Fruit fly (Drosophila melanogaster) whole organism, embryonic: Measurements from ENCODE around the gene Ubi-p5E.

ENCODE experiments used
- Antp ChIP-seq: fragments of 200-800 bp; sonication (Bioruptor generic); optimal IDR thresholded peaks from 3 replicates; lab custom pipeline; 2016; ENCODE audit warnings: missing biosample characterization, missing genetic modification characterization
- B-H2 ChIP-seq: fragments of 200-800 bp; sonication (Bioruptor generic); optimal IDR thresholded peaks from 2 replicates; lab custom pipeline; 2018; ENCODE audit warnings: missing biosample characterization, mild to moderate bottlenecking, missing genetic modification characterization
- C15 ChIP-seq: fragments of 200-800 bp; sonication (Bioruptor generic); IDR thresholded peaks from 3 replicates; pipeline ENCODE4 v1.3.6; 2022; ENCODE audit warnings: missing biosample characterization, missing genetic modification characterization
- CG10979 ChIP-seq: fragments of 200-800 bp; sonication (Bioruptor generic); optimal IDR thresholded peaks from 2 replicates; lab custom pipeline; 2018; ENCODE audit warnings: missing biosample characterization, mild to moderate bottlenecking, missing genetic modification characterization, moderate library complexity
- CG12219 ChIP-seq: fragments of 200-800 bp; sonication (Bioruptor generic); optimal IDR thresholded peaks from 3 replicates; lab custom pipeline; 2018; ENCODE audit warnings: missing biosample characterization, mild to moderate bottlenecking, missing genetic modification characterization
- CG1233 ChIP-seq: fragments of 200-800 bp; sonication (Bioruptor generic); optimal IDR thresholded peaks from 4 replicates; lab custom pipeline; 2018; ENCODE audit warnings: missing biosample characterization, mild to moderate bottlenecking, missing genetic modification characterization
- CG13287 ChIP-seq: fragments of 200-800 bp; sonication (Bioruptor generic); IDR thresholded peaks from 2 replicates; pipeline ENCODE4 v1.3.6; 2022; ENCODE audit warnings: missing biosample characterization, missing genetic modification characterization; ENCODE audit not compliant: partially characterized antibody
- CG13296 ChIP-seq: fragments of 200-800 bp; sonication (Bioruptor generic); optimal IDR thresholded peaks from 3 replicates; lab custom pipeline; 2018; ENCODE audit warnings: missing biosample characterization, mild to moderate bottlenecking, missing genetic modification characterization
- CG13894 ChIP-seq: fragments of 200-800 bp; sonication (Bioruptor generic); optimal IDR thresholded peaks from 3 replicates; lab custom pipeline; 2018; ENCODE audit warnings: missing biosample characterization, mild to moderate bottlenecking, missing genetic modification characterization, moderate library complexity
- CG17385 ChIP-seq: fragments of 200-800 bp; sonication (Bioruptor generic); optimal IDR thresholded peaks from 3 replicates; lab custom pipeline; 2018; ENCODE audit warnings: missing biosample characterization, mild to moderate bottlenecking, missing genetic modification characterization
- CG18262 ChIP-seq: fragments of 200-800 bp; optimal IDR thresholded peaks from 3 replicates; lab custom pipeline; 2019; ENCODE audit warnings: missing biosample characterization, mild to moderate bottlenecking, missing genetic modification characterization, moderate library complexity
- CG2120 ChIP-seq: fragments of 200-800 bp; sonication (Bioruptor generic); optimal IDR thresholded peaks from 3 replicates; lab custom pipeline; 2016; ENCODE audit warnings: missing biosample characterization, missing genetic modification characterization
- CG2129 ChIP-seq: fragments of 200-800 bp; sonication (Bioruptor generic); IDR thresholded peaks from 2 replicates; pipeline ENCODE4 v1.3.6; 2022; ENCODE audit warnings: missing biosample characterization, missing genetic modification characterization; ENCODE audit not compliant: partially characterized antibody
- CG2712 ChIP-seq: fragments of 200-800 bp; optimal IDR thresholded peaks from 3 replicates; lab custom pipeline; 2019; ENCODE audit warnings: missing biosample characterization, mild to moderate bottlenecking, missing genetic modification characterization, moderate library complexity
- CG34376 ChIP-seq: fragments of 200-800 bp; sonication (Bioruptor generic); optimal IDR thresholded peaks from 2 replicates; lab custom pipeline; 2018; ENCODE audit warnings: missing biosample characterization, mild to moderate bottlenecking, missing genetic modification characterization
- CG4617 ChIP-seq: fragments of 200-800 bp; sonication (Bioruptor generic); optimal IDR thresholded peaks from 3 replicates; lab custom pipeline; 2016; ENCODE audit warnings: missing biosample characterization, missing genetic modification characterization, borderline replicate concordance
- CG6791 ChIP-seq: fragments of 200-800 bp; sonication (Bioruptor generic); IDR thresholded peaks from 3 replicates; pipeline ENCODE4 v1.3.6; 2022; ENCODE audit warnings: missing biosample characterization, missing genetic modification characterization; ENCODE audit not compliant: partially characterized antibody
- CG7271 ChIP-seq: fragments of 200-800 bp; sonication (Bioruptor generic); optimal IDR thresholded peaks from 2 replicates; lab custom pipeline; 2018; ENCODE audit warnings: missing biosample characterization, mild to moderate bottlenecking, missing genetic modification characterization, moderate library complexity
- CG7556 ChIP-seq: fragments of 200-800 bp; sonication (Bioruptor generic); optimal IDR thresholded peaks from 2 replicates; lab custom pipeline; 2017; ENCODE audit warnings: missing biosample characterization, mild to moderate bottlenecking, missing genetic modification characterization
- CG7928 ChIP-seq: fragments of 200-800 bp; sonication (Bioruptor generic); optimal IDR thresholded peaks from 2 replicates; lab custom pipeline; 2017; ENCODE audit warnings: missing biosample characterization, mild to moderate bottlenecking, missing genetic modification characterization
- D ChIP-seq, 2 experiments: fragments of 200-800 bp in 1 of 2; fragments of >200 bp in 1 of 2; sonication (Bioruptor generic) in 1 of 2; optimal IDR thresholded peaks; 2 replicates in 1 of 2; 3 replicates in 1 of 2; lab custom pipeline; 2017; ENCODE audit warnings: mild to moderate bottlenecking in 1 of 2, missing biosample characterization in 1 of 2, missing genetic modification characterization in 1 of 2, missing genetic modification reagents in 1 of 2
- Deaf1 ChIP-seq: fragments of 200-800 bp; optimal IDR thresholded peaks from 3 replicates; lab custom pipeline; 2019; ENCODE audit warnings: missing biosample characterization, mild to moderate bottlenecking, missing genetic modification characterization, moderate library complexity
- Dek ChIP-seq: fragments of 200-800 bp; sonication (Bioruptor generic); optimal IDR thresholded peaks from 3 replicates; lab custom pipeline; 2019; ENCODE audit warnings: missing biosample characterization, mild to moderate bottlenecking, missing genetic modification characterization, moderate library complexity
- ERR ChIP-seq: fragments of 200-800 bp; sonication (Bioruptor generic); optimal IDR thresholded peaks from 2 replicates; lab custom pipeline; 2016; ENCODE audit warnings: missing biosample characterization, missing genetic modification characterization
- Ets65A ChIP-seq: fragments of 200-800 bp; sonication (Bioruptor generic); peaks from one replicate; lab custom pipeline; 2016; ENCODE audit warnings: missing biosample characterization, missing genetic modification characterization
- Oaz ChIP-seq: fragments of 200-800 bp; sonication (Bioruptor generic); IDR thresholded peaks from 2 replicates; pipeline ENCODE4 v1.3.6; 2022; ENCODE audit warnings: missing biosample characterization, missing genetic modification characterization
- Oli ChIP-seq: fragments of 200-800 bp; sonication (Bioruptor generic); optimal IDR thresholded peaks from 2 replicates; lab custom pipeline; 2018; ENCODE audit warnings: missing biosample characterization, mild to moderate bottlenecking, missing genetic modification characterization, moderate library complexity
- Side ChIP-seq: fragments of 200-800 bp; sonication (Bioruptor generic); optimal IDR thresholded peaks from 2 replicates; lab custom pipeline; 2016; ENCODE audit warnings: missing biosample characterization, missing genetic modification characterization
- Sox100B ChIP-seq: fragments of 200-800 bp; sonication (Bioruptor generic); optimal IDR thresholded peaks from 3 replicates; lab custom pipeline; 2018; ENCODE audit warnings: missing biosample characterization, mild to moderate bottlenecking, missing genetic modification characterization
- Sox102F ChIP-seq: fragments of 200-800 bp; sonication (Bioruptor generic); optimal IDR thresholded peaks from 2 replicates; lab custom pipeline; 2018; ENCODE audit warnings: missing biosample characterization, mild to moderate bottlenecking, missing genetic modification characterization, moderate library complexity
- Sry-δ ChIP-seq: fragments of 200-800 bp; sonication (Bioruptor generic); optimal IDR thresholded peaks from 2 replicates; lab custom pipeline; 2016; ENCODE audit warnings: missing biosample characterization, missing genetic modification characterization
- Xrp1 ChIP-seq: fragments of 200-800 bp; sonication (Bioruptor generic); IDR thresholded peaks from 2 replicates; pipeline ENCODE4 v1.3.6; 2022; ENCODE audit warnings: missing biosample characterization, missing genetic modification characterization
- amos ChIP-seq: fragments of 200-800 bp; sonication (Bioruptor generic); IDR thresholded peaks from 2 replicates; pipeline ENCODE4 v1.3.6; 2022; ENCODE audit warnings: missing biosample characterization, missing genetic modification characterization; ENCODE audit not compliant: partially characterized antibody
- az2 ChIP-seq: fragments of 200-800 bp; sonication (Bioruptor generic); optimal IDR thresholded peaks from 3 replicates; lab custom pipeline; 2016; ENCODE audit warnings: missing biosample characterization, missing genetic modification characterization
- da ChIP-seq: fragments of 200-800 bp; sonication (Bioruptor generic); optimal IDR thresholded peaks from 2 replicates; lab custom pipeline; 2016; ENCODE audit warnings: missing biosample characterization, missing genetic modification characterization
- gro ChIP-seq: fragments of 200-800 bp; sonication (Bioruptor generic); optimal IDR thresholded peaks from 2 replicates; lab custom pipeline; 2016; ENCODE audit warnings: missing biosample characterization, missing genetic modification characterization
- hbn ChIP-seq: fragments of 200-800 bp; sonication (Bioruptor generic); IDR thresholded peaks from 2 replicates; pipeline ENCODE4 v1.3.6; 2022; ENCODE audit warnings: missing biosample characterization, missing genetic modification characterization; ENCODE audit not compliant: partially characterized antibody
- ind ChIP-seq: fragments of 200-800 bp; sonication (Bioruptor generic); optimal IDR thresholded peaks from 3 replicates; lab custom pipeline; 2016; ENCODE audit warnings: missing biosample characterization, missing genetic modification characterization
- luna ChIP-seq: fragments of 200-800 bp; sonication (Bioruptor generic); optimal IDR thresholded peaks from 2 replicates; lab custom pipeline; 2016; ENCODE audit warnings: missing biosample characterization, missing genetic modification characterization
- nerfin-2 ChIP-seq: fragments of 200-800 bp; sonication (Bioruptor generic); IDR thresholded peaks from 2 replicates; pipeline ENCODE4 v1.3.6; 2022; ENCODE audit warnings: missing biosample characterization, missing genetic modification characterization; ENCODE audit not compliant: partially characterized antibody
- pros ChIP-seq: fragments of 200-800 bp; sonication (Bioruptor generic); optimal IDR thresholded peaks from 3 replicates; lab custom pipeline; 2019; ENCODE audit warnings: missing biosample characterization, mild to moderate bottlenecking, missing genetic modification characterization, moderate library complexity
- sens ChIP-seq: fragments of 200-800 bp; sonication (Bioruptor generic); peaks from one replicate; lab custom pipeline; 2016; ENCODE audit warnings: missing biosample characterization, missing genetic modification characterization
- seq ChIP-seq: fragments of 200-800 bp; sonication (Bioruptor generic); IDR thresholded peaks from 2 replicates; pipeline ENCODE4 v1.3.6; 2022; ENCODE audit warnings: missing biosample characterization, missing genetic modification characterization
- so ChIP-seq: fragments of 200-800 bp; sonication (Bioruptor generic); IDR thresholded peaks from 3 replicates; pipeline ENCODE4 v1.3.6; 2022; ENCODE audit warnings: missing biosample characterization, missing genetic modification characterization
- tap ChIP-seq: fragments of 200-800 bp; optimal IDR thresholded peaks from 3 replicates; lab custom pipeline; 2019; ENCODE audit warnings: missing biosample characterization, mild to moderate bottlenecking, missing genetic modification characterization, moderate library complexity
- tin ChIP-seq: fragments of 200-800 bp; sonication (Bioruptor generic); optimal IDR thresholded peaks from 3 replicates; lab custom pipeline; 2016; ENCODE audit warnings: missing biosample characterization, missing genetic modification characterization
- usp ChIP-seq: fragments of >200 bp; optimal IDR thresholded peaks from 2 replicates; lab custom pipeline; 2017; ENCODE audit warnings: missing biosample characterization, missing genetic modification characterization
- vnd ChIP-seq: fragments of 200-800 bp; sonication (Bioruptor generic); IDR thresholded peaks from 3 replicates; pipeline ENCODE4 v1.3.6; 2022; ENCODE audit warnings: missing biosample characterization, missing genetic modification characterization; ENCODE audit not compliant: partially characterized antibody
- vvl ChIP-seq: fragments of 200-800 bp; sonication (Bioruptor generic); IDR thresholded peaks from 2 replicates; pipeline ENCODE4 v1.3.6; 2022; ENCODE audit warnings: missing biosample characterization, missing genetic modification characterization
- wdn ChIP-seq: fragments of 200-800 bp; sonication (Bioruptor generic); IDR thresholded peaks from 2 replicates; pipeline ENCODE4 v1.3.6; 2022; ENCODE audit warnings: missing biosample characterization, missing genetic modification characterization

Ubi-p5E gene

dm6 chrX:6291083-6291699 lies 11.7 kb upstream of the Ubi-p5E start, which contains the start of the genes Rpt4 and mldr (continued):
- TF ChIP-seq Antp (GFP tag; lab: Kevin White, UChicago) (no peak), CG6791 (peak; percentile 43; the same call in 1 of the 3 replicates), CG12219 (no peak), Dek (tag; lab: Kevin White, UChicago) (no peak), B-H2 (GFP tag; lab: Kevin White, UChicago) (no peak), Sox100B (no peak), Oaz (GFP tag; lab: Robert Waterston, UW) (no peak), usp (GFP tag; lab: Kevin White, UChicago) (no peak), nerfin-2 (GFP tag; lab: Robert Waterston, UW) (no peak), Side (no peak), seq (GFP tag; lab: Robert Waterston, UW) (no peak), CG7271 (no peak), ind (no peak), CG2712 (tag; lab: Kevin White, UChicago) (peak; percentile 18), so (GFP tag; lab: Robert Waterston, UW) (no peak), CG13296 (GFP tag; lab: Kevin White, UChicago) (no peak), tap (tag; lab: Kevin White, UChicago) (no peak), amos (GFP tag; lab: Robert Waterston, UW) (peak; percentile 14; the same call in 1 of the 2 replicates), CG13287 (GFP tag; lab: Robert Waterston, UW) (peak; percentile 55; the same call in 1 of the 2 replicates), CG7928 (GFP tag; lab: Kevin White, UChicago) (peak; percentile 38), CG4617 (GFP tag; lab: Kevin White, UChicago) (peak; percentile 95), CG13894 (tag; lab: Kevin White, UChicago) (no peak), Ets65A (GFP tag; lab: Kevin White, UChicago) (no peak), CG2129 (GFP tag; lab: Robert Waterston, UW) (no peak), hbn (no peak), wdn (no peak), Sox102F (GFP tag; lab: Kevin White, UChicago) (no peak), vnd (GFP tag; lab: Robert Waterston, UW) (no peak), Sry-δ (GFP tag; lab: Kevin White, UChicago) (peak; percentile 30)

- TF ChIP-seq C15 (GFP tag; lab: Robert Waterston, UW) (no peak), CG17385 (GFP tag; lab: Kevin White, UChicago) (no peak), da (no peak), sens (GFP tag; lab: Kevin White, UChicago) (peak; percentile 77), luna (GFP tag; lab: Kevin White, UChicago) (peak; percentile 15), Xrp1 (GFP tag; lab: Robert Waterston, UW) (no peak), pros (no peak), ERR (peak; percentile 48), Deaf1 (tag; lab: Kevin White, UChicago) (peak; percentile 65), CG7271 (peak; percentile 26), Oli (tag; lab: Kevin White, UChicago) (no peak), CG1233 (GFP tag; lab: Kevin White, UChicago) (no peak), CG34376 (GFP tag; lab: Kevin White, UChicago) (peak; percentile 47), CG2712 (tag; lab: Kevin White, UChicago) (peak; percentile 55), gro (GFP tag; lab: Kevin White, UChicago) (peak; percentile 48), CG7556 (no peak), vvl (GFP tag; lab: Robert Waterston, UW) (peak; percentile 72), CG18262 (tag; lab: Kevin White, UChicago) (no peak), CG10979 (tag; lab: Kevin White, UChicago) (no peak), az2 (GFP tag; lab: Kevin White, UChicago) (peak; percentile 2), D (optimal IDR thresholded peaks at IDR 0.05; lab: Kevin White, UChicago) (peak; percentile 74), D (GFP tag; optimal IDR thresholded peaks at IDR 0.05; lab: Kevin White, UChicago) (no peak), tin (peak; percentile 28), CG2120 (peak; percentile 57), Oaz (GFP tag; lab: Robert Waterston, UW) (no peak)
These were observed 8.4 kb upstream of the Ubi-p5E start, which contains the start of the genes Top3beta and wuho for dm6 chrX:6287842-6288241. Gene Top3beta, minus strand, starts transcription at chrX:6287990. Gene wuho, plus strand, starts transcription at chrX:6288100.
